Worm (Caenorhabditis elegans) whole organism, young adult: ENCODE results near the gene col-171.

Experiments used
- B0261.1 ChIP-seq: sonication (generic microtip); optimal IDR thresholded peaks from 2 replicates; lab custom pipeline; 2016; ENCODE audit warnings: mild to moderate bottlenecking, missing genetic modification characterization, moderate library complexity, missing compliant biosample characterization
- B0336.3 ChIP-seq: fragments of 200-800 bp; sonication (Bioruptor generic); IDR thresholded peaks from 2 replicates; pipeline ENCODE4 v1.3.6; 2022; ENCODE audit warnings: missing genetic modification characterization, missing compliant biosample characterization
- C06A6.2 ChIP-seq: fragments of 200-800 bp; sonication (Bioruptor generic); conservative IDR thresholded peaks from 2 replicates; pipeline ENCODE4 v1.3.6; 2022; ENCODE audit warnings: missing genetic modification characterization, missing compliant biosample characterization
- F37B4.10 ChIP-seq: fragments of 200-800 bp; sonication (Bioruptor generic); IDR thresholded peaks from 2 replicates; pipeline ENCODE4 v1.3.6; 2022; ENCODE audit warnings: missing genetic modification characterization, missing compliant biosample characterization
- K12H6.12 ChIP-seq: fragments of 200-800 bp; sonication (Bioruptor generic); optimal IDR thresholded peaks from 2 replicates; lab custom pipeline; 2018; ENCODE audit warnings: mild to moderate bottlenecking, missing genetic modification characterization, missing compliant biosample characterization
- die-1 ChIP-seq: sonication (generic microtip); optimal IDR thresholded peaks from 2 replicates; lab custom pipeline; 2016; ENCODE audit warnings: missing genotype, mild to moderate bottlenecking, missing genetic modification characterization, missing compliant biosample characterization
- efl-1 ChIP-seq: fragments of 150-350 bp; optimal IDR thresholded peaks from 2 replicates; lab custom pipeline; 2014; ENCODE audit warnings: missing biosample characterization, missing genetic modification reagents, missing genetic modification characterization
- egl-44 ChIP-seq: fragments of 200-800 bp; sonication (Bioruptor generic); IDR thresholded peaks from 2 replicates; pipeline ENCODE4 v1.3.6; 2022; ENCODE audit warnings: missing genetic modification reagents, missing genetic modification characterization, missing compliant biosample characterization
- ets-4 ChIP-seq: fragments of 200-800 bp; sonication (Bioruptor generic); optimal IDR thresholded peaks from 2 replicates; lab custom pipeline; 2018; ENCODE audit warnings: mild to moderate bottlenecking, missing genetic modification characterization, missing compliant biosample characterization
- gei-17 ChIP-seq: fragments of 200-800 bp; sonication (Bioruptor generic); optimal IDR thresholded peaks from 2 replicates; lab custom pipeline; 2018; ENCODE audit warnings: mild to moderate bottlenecking, missing genetic modification characterization, missing compliant biosample characterization
- hlh-12 ChIP-seq: sonication (generic microtip); optimal IDR thresholded peaks from 2 replicates; lab custom pipeline; 2016; ENCODE audit warnings: missing genetic modification characterization, missing compliant biosample characterization
- hsf-1 ChIP-seq: fragments of 200-800 bp; sonication (Bioruptor generic); IDR thresholded peaks from 2 replicates; pipeline ENCODE4 v1.3.6; 2022; ENCODE audit warnings: missing genetic modification reagents, missing genetic modification characterization, missing compliant biosample characterization
- lin-54 ChIP-seq: fragments of 200-800 bp; sonication (Bioruptor generic); optimal IDR thresholded peaks from 2 replicates; lab custom pipeline; 2018; ENCODE audit warnings: mild to moderate bottlenecking, missing genetic modification characterization, missing compliant biosample characterization
- rpc-1 ChIP-seq, 2 experiments: fragments of 150-350 bp in 1 of 2; sonication (generic microtip) in 1 of 2; optimal IDR thresholded peaks; 2 replicates each; lab custom pipeline; 2014 to 2018; ENCODE audit warnings: missing biosample characterization in 1 of 2, missing genetic modification characterization in 1 of 2, missing genetic modification reagents in 1 of 2, missing genotype in 1 of 2
- sptf-2 ChIP-seq: fragments of 200-800 bp; sonication (Bioruptor generic); optimal IDR thresholded peaks from 2 replicates; lab custom pipeline; 2018; ENCODE audit warnings: mild to moderate bottlenecking, missing genetic modification characterization, missing compliant biosample characterization
- tbp1 ChIP-seq: fragments of 200-800 bp; sonication (Bioruptor generic); optimal IDR thresholded peaks from 2 replicates; lab custom pipeline; 2018; ENCODE audit warnings: mild to moderate bottlenecking, missing genetic modification characterization, missing compliant biosample characterization
- unc-130 ChIP-seq: sonication (generic microtip); optimal IDR thresholded peaks from 2 replicates; lab custom pipeline; 2016; ENCODE audit warnings: missing genetic modification reagents, missing genetic modification characterization, missing compliant biosample characterization
- unc-62 ChIP-seq: fragments of 150-350 bp; optimal IDR thresholded peaks from 2 replicates; lab custom pipeline; 2014; ENCODE audit warnings: missing biosample characterization, missing genetic modification reagents, missing genetic modification characterization
- zfh-2 ChIP-seq: fragments of 200-800 bp; sonication (Bioruptor generic); conservative IDR thresholded peaks from 2 replicates; pipeline ENCODE4 v1.3.6; 2022; ENCODE audit warnings: missing genetic modification reagents, missing genetic modification characterization, missing compliant biosample characterization
- ztf-6 ChIP-seq: fragments of 200-800 bp; sonication (Bioruptor generic); IDR thresholded peaks from 2 replicates; pipeline ENCODE4 v1.3.6; 2022; ENCODE audit warnings: missing genetic modification reagents, missing genetic modification characterization, missing compliant biosample characterization

Gene col-171

DNA sequence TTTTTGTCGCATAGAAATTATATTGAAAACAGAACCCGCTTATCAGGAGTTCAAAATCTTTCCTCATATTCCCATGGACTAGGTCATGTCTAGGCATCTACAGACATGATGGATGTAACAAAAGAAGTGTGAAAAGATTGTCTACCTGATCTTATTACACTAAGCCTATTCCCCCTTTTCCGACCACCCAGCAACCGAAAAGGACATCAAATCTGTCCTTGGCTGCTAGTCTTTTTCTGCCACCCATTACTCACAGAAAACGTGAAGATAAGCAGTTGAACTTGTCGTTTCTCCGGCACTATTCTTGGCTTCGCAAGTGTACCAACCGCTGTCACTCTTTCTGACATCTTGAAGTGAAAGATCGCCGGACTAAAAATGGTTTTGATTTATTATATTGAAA lies 48.8 kb downstream of the col-171 start:
- TF ChIP-seq lin-54 (GFP tag; lab: Kevin White, UChicago) = no peak
- TF ChIP-seq efl-1 = no peak
- TF ChIP-seq B0336.3 (GFP tag; lab: Robert Waterston, UW) = no peak

ce11 chrX:6384537-6384936 lies 50.4 kb downstream of the col-171 start:
- TF ChIP-seq rpc-1 (optimal IDR thresholded peaks at IDR 0.05; lab: Kevin White, UChicago) (no peak), rpc-1 (tag; optimal IDR thresholded peaks at IDR 0.05; lab: Kevin White, UChicago) (no peak), B0261.1 (tag; lab: Kevin White, UChicago) (no peak), hlh-12 (tag; lab: Kevin White, UChicago) (no peak), ets-4 (GFP tag; lab: Kevin White, UChicago) (no peak), hsf-1 (GFP tag; lab: Robert Waterston, UW) (no peak), zfh-2 (GFP tag; lab: Robert Waterston, UW) (no peak), sptf-2 (GFP tag; lab: Kevin White, UChicago) (no peak), unc-130 (GFP tag; lab: Kevin White, UChicago) (no peak), egl-44 (GFP tag; lab: Robert Waterston, UW) (no peak), C06A6.2 (no peak), ztf-6 (GFP tag; lab: Robert Waterston, UW) (no peak), tbp1 (GFP tag; lab: Kevin White, UChicago) (no peak), K12H6.12 (no peak), die-1 (tag; lab: Kevin White, UChicago) (no peak), gei-17 (GFP tag; lab: Kevin White, UChicago) (no peak), F37B4.10 (GFP tag; lab: Robert Waterston, UW) (no peak), unc-62 (GFP tag; lab: Kevin White, UChicago) (no peak)
